Fruit fly (Drosophila melanogaster) whole organism, embryonic: ENCODE data around the gene CG13127.

Source experiments
- ATbp ChIP-seq: fragments of 200-800 bp; sonication (Bioruptor generic); optimal IDR thresholded peaks from 2 replicates; lab custom pipeline; 2017; ENCODE audit warnings: missing biosample characterization, mild to moderate bottlenecking, missing genetic modification characterization, missing genetic modification reagents
- Bgb ChIP-seq: fragments of 200-800 bp; sonication (Bioruptor generic); IDR thresholded peaks from 2 replicates; pipeline ENCODE4 v1.3.6; 2022; ENCODE audit warnings: missing biosample characterization, missing genetic modification characterization; ENCODE audit not compliant: partially characterized antibody
- CG10462 ChIP-seq: fragments of 200-800 bp; sonication (Bioruptor generic); optimal IDR thresholded peaks from 2 replicates; lab custom pipeline; 2016; ENCODE audit warnings: missing biosample characterization, missing genetic modification characterization
- CG12744 ChIP-seq: fragments of 200-800 bp; sonication (Bioruptor generic); optimal IDR thresholded peaks from 2 replicates; lab custom pipeline; 2016; ENCODE audit warnings: missing biosample characterization, missing genetic modification characterization
- CG13894 ChIP-seq: fragments of 200-800 bp; sonication (Bioruptor generic); optimal IDR thresholded peaks from 3 replicates; lab custom pipeline; 2018; ENCODE audit warnings: missing biosample characterization, mild to moderate bottlenecking, missing genetic modification characterization, moderate library complexity
- CG14441 ChIP-seq: fragments of 200-800 bp; sonication (Bioruptor generic); IDR thresholded peaks from 2 replicates; pipeline ENCODE4 v1.3.6; 2022; ENCODE audit warnings: missing biosample characterization, missing genetic modification characterization
- CG15514 ChIP-seq: fragments of 200-800 bp; sonication (Bioruptor generic); optimal IDR thresholded peaks from 3 replicates; lab custom pipeline; 2017; ENCODE audit warnings: missing biosample characterization, missing genetic modification characterization, mild to moderate bottlenecking, moderate library complexity, missing genetic modification reagents
- CG1647 ChIP-seq: fragments of 200-800 bp; sonication (Bioruptor generic); optimal IDR thresholded peaks from 3 replicates; lab custom pipeline; 2016; ENCODE audit warnings: missing biosample characterization, missing genetic modification characterization
- CG16779 ChIP-seq: fragments of 200-800 bp; sonication (Bioruptor generic); IDR thresholded peaks from 2 replicates; pipeline ENCODE4 v1.3.6; 2022; ENCODE audit warnings: missing biosample characterization, missing genetic modification characterization
- CG17385 ChIP-seq: fragments of 200-800 bp; sonication (Bioruptor generic); optimal IDR thresholded peaks from 3 replicates; lab custom pipeline; 2018; ENCODE audit warnings: missing biosample characterization, mild to moderate bottlenecking, missing genetic modification characterization
- CG34224 ChIP-seq: fragments of 200-800 bp; sonication (Bioruptor generic); IDR thresholded peaks from 3 replicates; pipeline ENCODE4 v1.3.6; 2022; ENCODE audit warnings: missing biosample characterization, missing genetic modification characterization; ENCODE audit not compliant: partially characterized antibody
- CG4424 ChIP-seq: fragments of 200-800 bp; sonication (Bioruptor generic); optimal IDR thresholded peaks from 3 replicates; lab custom pipeline; 2016; ENCODE audit warnings: missing biosample characterization, missing genetic modification characterization
- CG7556 ChIP-seq: fragments of 200-800 bp; sonication (Bioruptor generic); optimal IDR thresholded peaks from 2 replicates; lab custom pipeline; 2017; ENCODE audit warnings: missing biosample characterization, mild to moderate bottlenecking, missing genetic modification characterization
- CG7786 ChIP-seq: fragments of 200-800 bp; sonication (Bioruptor generic); optimal IDR thresholded peaks from 2 replicates; lab custom pipeline; 2016; ENCODE audit warnings: missing biosample characterization, missing genetic modification characterization
- CG7963 ChIP-seq: fragments of 200-800 bp; sonication (Bioruptor generic); IDR thresholded peaks from 3 replicates; pipeline ENCODE4 v1.3.6; 2022; ENCODE audit warnings: missing biosample characterization, missing genetic modification characterization; ENCODE audit not compliant: partially characterized antibody
- CG8924 ChIP-seq: fragments of 200-800 bp; optimal IDR thresholded peaks from 3 replicates; lab custom pipeline; 2019; ENCODE audit warnings: missing biosample characterization, mild to moderate bottlenecking, missing genetic modification characterization, moderate library complexity
- CrebB ChIP-seq: fragments of 200-800 bp; sonication (Bioruptor generic); optimal IDR thresholded peaks from 3 replicates; lab custom pipeline; 2018; ENCODE audit warnings: missing biosample characterization, mild to moderate bottlenecking, missing genetic modification characterization
- ERR ChIP-seq: fragments of 200-800 bp; sonication (Bioruptor generic); optimal IDR thresholded peaks from 2 replicates; lab custom pipeline; 2016; ENCODE audit warnings: missing biosample characterization, missing genetic modification characterization
- Fer1 ChIP-seq: fragments of 200-800 bp; sonication (Bioruptor generic); optimal IDR thresholded peaks from 2 replicates; lab custom pipeline; 2017; ENCODE audit warnings: missing biosample characterization, mild to moderate bottlenecking, missing genetic modification characterization
- Kr ChIP-seq: fragments of 200-800 bp; sonication (Bioruptor generic); optimal IDR thresholded peaks from 2 replicates; lab custom pipeline; 2017; ENCODE audit warnings: missing biosample characterization, mild to moderate bottlenecking, missing genetic modification characterization
- Lhr ChIP-seq: fragments of 200-800 bp; sonication (Bioruptor generic); optimal IDR thresholded peaks from 3 replicates; lab custom pipeline; 2017; ENCODE audit warnings: mild to moderate bottlenecking, missing biosample characterization, missing genetic modification reagents, missing genetic modification characterization
- Myb ChIP-seq: fragments of 200-800 bp; sonication (Bioruptor generic); optimal IDR thresholded peaks from 2 replicates; lab custom pipeline; 2016; ENCODE audit warnings: missing biosample characterization, missing genetic modification characterization
- Rfx ChIP-seq: fragments of 200-800 bp; sonication (Bioruptor generic); IDR thresholded peaks from 2 replicates; pipeline ENCODE4 v1.3.6; 2022; ENCODE audit warnings: missing biosample characterization, missing genetic modification characterization
- Sox102F ChIP-seq: fragments of 200-800 bp; sonication (Bioruptor generic); optimal IDR thresholded peaks from 2 replicates; lab custom pipeline; 2018; ENCODE audit warnings: missing biosample characterization, mild to moderate bottlenecking, missing genetic modification characterization, moderate library complexity
- Sry-δ ChIP-seq: fragments of 200-800 bp; sonication (Bioruptor generic); optimal IDR thresholded peaks from 2 replicates; lab custom pipeline; 2016; ENCODE audit warnings: missing biosample characterization, missing genetic modification characterization
- Trl ChIP-seq, 3 experiments: fragments of >200 bp in 2 of 3; fragments of 200-800 bp in 1 of 3; sonication (Bioruptor generic) in 1 of 3; optimal IDR thresholded peaks; 2 replicates in 1 of 3; 3 replicates in 2 of 3; lab custom pipeline; 2016 to 2017; ENCODE audit warnings: missing biosample characterization in 1 of 3, missing genetic modification characterization in 1 of 3
- ab ChIP-seq: fragments of 200-800 bp; sonication (Bioruptor generic); optimal IDR thresholded peaks from 2 replicates; lab custom pipeline; 2016; ENCODE audit warnings: missing biosample characterization, missing genetic modification characterization
- bbx ChIP-seq: fragments of 200-800 bp; sonication (Bioruptor generic); IDR thresholded peaks from 2 replicates; pipeline ENCODE4 v1.3.6; 2022; ENCODE audit warnings: missing biosample characterization, missing genetic modification characterization; ENCODE audit not compliant: partially characterized antibody
- cad ChIP-seq: fragments of >200 bp; optimal IDR thresholded peaks from 2 replicates; lab custom pipeline; 2017; ENCODE audit warnings: missing biosample characterization, missing genetic modification characterization
- dmrt11E ChIP-seq: fragments of 200-800 bp; sonication (Bioruptor generic); optimal IDR thresholded peaks from 3 replicates; lab custom pipeline; 2018; ENCODE audit warnings: missing biosample characterization, mild to moderate bottlenecking, missing genetic modification characterization, moderate library complexity
- gce ChIP-seq: fragments of 200-800 bp; sonication (Bioruptor generic); IDR thresholded peaks from 3 replicates; pipeline ENCODE4 v1.3.6; 2022; ENCODE audit warnings: missing biosample characterization, missing genetic modification characterization
- grau ChIP-seq: fragments of 200-800 bp; optimal IDR thresholded peaks from 3 replicates; lab custom pipeline; 2019; ENCODE audit warnings: missing biosample characterization, mild to moderate bottlenecking, missing genetic modification characterization, moderate library complexity
- grn ChIP-seq: fragments of 200-800 bp; sonication (Bioruptor generic); optimal IDR thresholded peaks from 3 replicates; lab custom pipeline; 2017; ENCODE audit warnings: missing biosample characterization, missing genetic modification characterization
- gsb ChIP-seq: fragments of 200-800 bp; sonication (Bioruptor generic); IDR thresholded peaks from 2 replicates; pipeline ENCODE4 v1.3.6; 2022; ENCODE audit warnings: missing biosample characterization, missing genetic modification characterization
- gsb-n ChIP-seq: fragments of 200-800 bp; sonication (Bioruptor generic); optimal IDR thresholded peaks from 3 replicates; lab custom pipeline; 2018; ENCODE audit warnings: missing biosample characterization, mild to moderate bottlenecking, missing genetic modification characterization
- kah ChIP-seq: fragments of 200-800 bp; sonication (Bioruptor generic); optimal IDR thresholded peaks from 2 replicates; lab custom pipeline; 2018; ENCODE audit warnings: missing biosample characterization, mild to moderate bottlenecking, missing genetic modification characterization
- lola ChIP-seq, 3 experiments: fragments of >200 bp in 2 of 3; fragments of 200-800 bp in 1 of 3; sonication (Bioruptor generic) in 1 of 3; optimal IDR thresholded peaks; 2 replicates each; lab custom pipeline; 2017 to 2019; ENCODE audit warnings: missing biosample characterization in 3 of 3, missing genetic modification characterization in 3 of 3, mild to moderate bottlenecking in 1 of 3, moderate library complexity in 1 of 3
- mam ChIP-seq: fragments of 200-800 bp; sonication (Bioruptor generic); optimal IDR thresholded peaks from 3 replicates; lab custom pipeline; 2016; ENCODE audit warnings: missing biosample characterization, missing genetic modification characterization
- mirr ChIP-seq: fragments of 200-800 bp; sonication (Bioruptor generic); optimal IDR thresholded peaks from 3 replicates; lab custom pipeline; 2018; ENCODE audit warnings: missing biosample characterization, mild to moderate bottlenecking, missing genetic modification characterization
- nerfin-2 ChIP-seq: fragments of 200-800 bp; sonication (Bioruptor generic); IDR thresholded peaks from 2 replicates; pipeline ENCODE4 v1.3.6; 2022; ENCODE audit warnings: missing biosample characterization, missing genetic modification characterization; ENCODE audit not compliant: partially characterized antibody
- odd ChIP-seq: fragments of 200-800 bp; sonication (Bioruptor generic); optimal IDR thresholded peaks from 2 replicates; lab custom pipeline; 2017; ENCODE audit warnings: missing biosample characterization, mild to moderate bottlenecking, missing genetic modification characterization
- pum ChIP-seq: fragments of 200-800 bp; sonication (Bioruptor generic); optimal IDR thresholded peaks from 2 replicates; lab custom pipeline; 2016; ENCODE audit warnings: missing biosample characterization, missing genetic modification characterization
- ranshi ChIP-seq: fragments of 200-800 bp; sonication (Bioruptor generic); IDR thresholded peaks from 2 replicates; pipeline ENCODE4 v1.3.6; 2022; ENCODE audit warnings: missing biosample characterization, missing genetic modification characterization
- scrt ChIP-seq: fragments of 200-800 bp; sonication (Bioruptor generic); optimal IDR thresholded peaks from 2 replicates; lab custom pipeline; 2018; ENCODE audit warnings: missing biosample characterization, mild to moderate bottlenecking, missing genetic modification characterization, moderate library complexity
- so ChIP-seq: fragments of 200-800 bp; sonication (Bioruptor generic); IDR thresholded peaks from 3 replicates; pipeline ENCODE4 v1.3.6; 2022; ENCODE audit warnings: missing biosample characterization, missing genetic modification characterization
- twi ChIP-seq: fragments of 200-800 bp; optimal IDR thresholded peaks from 2 replicates; lab custom pipeline; 2019; ENCODE audit warnings: missing biosample characterization, mild to moderate bottlenecking, missing genetic modification characterization, moderate library complexity
- vvl ChIP-seq: fragments of 200-800 bp; sonication (Bioruptor generic); IDR thresholded peaks from 2 replicates; pipeline ENCODE4 v1.3.6; 2022; ENCODE audit warnings: missing biosample characterization, missing genetic modification characterization

CG13127 gene

DNA sequence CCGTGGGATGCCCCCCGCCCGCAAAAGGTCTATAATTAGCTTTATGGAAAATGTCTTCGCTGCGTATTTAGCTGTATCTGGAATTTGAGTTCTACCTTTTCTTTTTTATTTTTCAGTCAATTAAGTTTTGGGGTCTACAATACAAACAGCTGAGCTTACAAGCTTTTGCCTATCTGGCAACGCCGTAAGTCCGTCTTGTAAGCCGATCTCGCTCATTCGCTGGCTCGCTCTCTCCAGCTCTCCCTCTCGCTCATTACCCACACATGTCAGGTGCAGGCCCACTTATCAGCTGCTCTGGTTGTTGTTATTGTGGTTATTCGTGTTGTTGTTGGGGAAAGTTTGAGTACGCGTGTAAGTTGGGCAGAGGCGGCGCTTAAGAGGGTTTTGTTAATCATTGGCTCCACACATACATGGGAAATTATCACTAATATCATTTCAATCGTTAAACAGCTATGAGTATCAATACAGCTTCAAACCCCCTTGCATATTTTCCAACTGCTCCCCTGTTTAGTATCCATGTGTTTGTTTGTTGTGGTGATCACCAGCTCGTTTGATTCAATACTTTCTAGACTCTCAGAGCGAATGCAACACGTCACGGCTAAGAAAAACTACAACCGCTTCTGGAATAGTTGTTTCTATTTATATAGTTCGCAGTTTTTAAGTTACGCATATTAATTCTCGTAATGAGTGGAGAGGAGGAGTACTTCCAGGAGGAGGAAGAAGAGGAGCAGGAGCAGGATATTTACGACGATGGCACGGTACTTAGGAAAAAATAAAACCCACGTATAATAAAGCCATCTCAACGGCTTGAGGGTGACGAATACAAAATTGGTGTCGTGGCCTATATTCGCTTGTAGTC lies 16.4 kb upstream of the CG13127 start (continued):
- TF ChIP-seq CG16779 (GFP tag; lab: Robert Waterston, UW) (peak; percentile 95), CG8924 (tag; lab: Kevin White, UChicago) (peak; percentile 96), nerfin-2 (GFP tag; lab: Robert Waterston, UW) (no peak), CG7963 (GFP tag; lab: Robert Waterston, UW) (no peak), mam (peak; percentile 99), CG1647 (peak; percentile 97), Sry-δ (GFP tag; lab: Kevin White, UChicago) (peak; percentile 71), scrt (GFP tag; lab: Kevin White, UChicago) (peak; percentile 91), cad (no peak), Rfx (GFP tag; lab: Robert Waterston, UW) (peak; percentile 99), Kr (GFP tag; lab: Kevin White, UChicago) (no peak), grau (tag; lab: Kevin White, UChicago) (peak; percentile 96), lola (GFP tag; optimal IDR thresholded peaks at IDR 0.05; lab: Kevin White, UChicago) (peak in 1 of 3 experiments; percentile 90), ab (GFP tag; lab: Kevin White, UChicago) (peak; percentile 96), Myb (peak; percentile 90), CG7786 (peak; percentile 99), Lhr (peak; percentile 79), CrebB (tag; lab: Kevin White, UChicago) (peak; percentile 97), vvl (peak; percentile 99), pum (peak; percentile 97), kah (GFP tag; lab: Kevin White, UChicago) (peak; percentile 84), gsb (GFP tag; lab: Robert Waterston, UW) (peak; percentile 96), CG34224 (GFP tag; lab: Robert Waterston, UW) (no peak), ERR (GFP tag; lab: Kevin White, UChicago) (peak; percentile 97), twi (tag; lab: Kevin White, UChicago) (peak; percentile 92), bbx (peak; percentile 9; the same call in 1 of the 2 replicates), gce (GFP tag; lab: Robert Waterston, UW) (peak; percentile 95), ATbp (GFP tag; lab: Kevin White, UChicago) (peak; percentile 94), dmrt11E (tag; lab: Kevin White, UChicago) (peak; percentile 94), Fer1 (GFP tag; lab: Kevin White, UChicago) (no peak), so (GFP tag; lab: Robert Waterston, UW) (peak; percentile 97), grn (GFP tag; lab: Kevin White, UChicago) (peak; percentile 78), CG10462 (GFP tag; lab: Kevin White, UChicago) (peak; percentile 95), Sox102F (peak; percentile 96), mirr (GFP tag; lab: Kevin White, UChicago) (peak; percentile 96), odd (peak; percentile 93), ranshi (GFP tag; lab: Robert Waterston, UW) (peak; percentile 98), CG7556 (GFP tag; lab: Kevin White, UChicago) (peak; percentile 94), Trl (optimal IDR thresholded peaks at IDR 0.05; lab: Kevin White, UChicago) (peak; percentile 59 to 76), Trl (GFP tag; optimal IDR thresholded peaks at IDR 0.05; lab: Kevin White, UChicago) (peak; percentile 98), Bgb (no peak; the same call in 1 of the 2 replicates), CG13894 (tag; lab: Kevin White, UChicago) (no peak), gsb-n (peak; percentile 95), CG14441 (GFP tag; lab: Robert Waterston, UW) (peak; percentile 98), CG4424 (GFP tag; lab: Kevin White, UChicago) (peak; percentile 95), CG17385 (GFP tag; lab: Kevin White, UChicago) (peak; percentile 93), CG12744 (GFP tag; lab: Kevin White, UChicago) (peak; percentile 96), CG15514 (peak; percentile 84)
